Worm (Caenorhabditis elegans) whole organism, L4 larva: Measurements from ENCODE around the gene ZK632.10.

Experiments
- F26F4.8 ChIP-seq: fragments of 200-800 bp; sonication (Bioruptor generic); conservative IDR thresholded peaks from 2 replicates; pipeline ENCODE4 v1.3.6; 2022; ENCODE audit warnings: missing genetic modification characterization, missing compliant biosample characterization
- T20F7.1 ChIP-seq: fragments of 200-800 bp; sonication (Bioruptor generic); optimal IDR thresholded peaks from 2 replicates; lab custom pipeline; 2018; ENCODE audit warnings: mild to moderate bottlenecking, missing genetic modification characterization, missing compliant biosample characterization
- Y48G9A.11 ChIP-seq: fragments of 200-800 bp; sonication (Bioruptor generic); IDR thresholded peaks from 2 replicates; pipeline ENCODE4 v1.3.6; 2022; ENCODE audit warnings: missing genetic modification reagents, missing genetic modification characterization, missing compliant biosample characterization
- aha-1 ChIP-seq: fragments of 150-350 bp; peaks from one replicate; lab custom pipeline; 2014; ENCODE audit warnings: missing biosample characterization, missing genetic modification characterization
- aly-2 ChIP-seq: sonication (generic microtip); optimal IDR thresholded peaks from 2 replicates; lab custom pipeline; 2018; ENCODE audit warnings: missing biosample characterization, missing genetic modification characterization
- ceh-32 ChIP-seq: sonication (generic microtip); optimal IDR thresholded peaks from 2 replicates; lab custom pipeline; 2016; ENCODE audit warnings: mild to moderate bottlenecking, missing genetic modification characterization, missing compliant biosample characterization; ENCODE audit not compliant: poor library complexity
- ceh-44 ChIP-seq: fragments of 200-800 bp; sonication (Bioruptor generic); IDR thresholded peaks from 2 replicates; pipeline ENCODE4 v1.3.6; 2022; ENCODE audit warnings: missing genetic modification reagents, missing genetic modification characterization, missing compliant biosample characterization
- ceh-62 ChIP-seq: sonication (generic microtip); optimal IDR thresholded peaks from 2 replicates; lab custom pipeline; 2017; ENCODE audit warnings: missing biosample characterization, missing genetic modification characterization
- ctbp-1 ChIP-seq: fragments of 200-800 bp; sonication (Bioruptor generic); IDR thresholded peaks from 2 replicates; pipeline ENCODE4 v1.3.6; 2022; ENCODE audit warnings: missing genetic modification reagents, missing genetic modification characterization, missing compliant biosample characterization
- daf-16 ChIP-seq, 3 experiments: sonication (generic microtip); optimal IDR thresholded peaks; 2 replicates each; lab custom pipeline; 2016 to 2017; ENCODE audit warnings: missing genetic modification characterization in 3 of 3, missing genetic modification reagents in 3 of 3, mild to moderate bottlenecking in 2 of 3, missing compliant biosample characterization in 2 of 3, missing biosample characterization in 1 of 3, moderate library complexity in 1 of 3
- dpl-1 ChIP-seq: fragments of 150-350 bp; optimal IDR thresholded peaks from 2 replicates; lab custom pipeline; 2014; ENCODE audit warnings: missing biosample characterization, missing genetic modification reagents, missing genetic modification characterization
- dve-1 ChIP-seq: sonication (generic microtip); optimal IDR thresholded peaks from 2 replicates; lab custom pipeline; 2017; ENCODE audit warnings: antibody characterized with exemption, mild to moderate bottlenecking, missing genetic modification characterization, missing compliant biosample characterization; ENCODE audit not compliant: insufficient read depth
- egl-27 ChIP-seq: sonication (generic microtip); optimal IDR thresholded peaks from 3 replicates; lab custom pipeline; 2017; ENCODE audit warnings: missing biosample characterization, missing genetic modification reagents, missing genetic modification characterization
- hif-1 ChIP-seq, 2 experiments: sonication (generic microtip); optimal IDR thresholded peaks; 2 replicates each; lab custom pipeline; 2016 to 2017; ENCODE audit warnings: missing compliant biosample characterization in 2 of 2, missing genetic modification characterization in 2 of 2, missing genetic modification reagents in 2 of 2, missing genotype in 2 of 2, mild to moderate bottlenecking in 1 of 2
- hlh-11 ChIP-seq: fragments of 200-800 bp; sonication (Bioruptor generic); optimal IDR thresholded peaks from 2 replicates; lab custom pipeline; 2018; ENCODE audit warnings: mild to moderate bottlenecking, missing genetic modification characterization, missing compliant biosample characterization
- jun-1 ChIP-seq: fragments of 150-350 bp; optimal IDR thresholded peaks from 2 replicates; lab custom pipeline; 2014; ENCODE audit warnings: missing biosample characterization, missing genetic modification reagents, missing genetic modification characterization
- lin-1 ChIP-seq: fragments of 200-800 bp; sonication (Bioruptor generic); IDR thresholded peaks from 2 replicates; pipeline ENCODE4 v1.3.6; 2022; ENCODE audit warnings: missing genetic modification reagents, missing genetic modification characterization, missing compliant biosample characterization
- lin-15B ChIP-seq: fragments of 150-350 bp; sonication (generic microtip); optimal IDR thresholded peaks from 3 replicates; lab custom pipeline; 2014; ENCODE audit warnings: missing biosample characterization, missing genetic modification characterization
- lin-29 ChIP-seq: fragments of 200-800 bp; sonication (Bioruptor generic); IDR thresholded peaks from 2 replicates; pipeline ENCODE4 v1.3.6; 2022; ENCODE audit warnings: missing genetic modification reagents, missing genetic modification characterization, missing compliant biosample characterization
- lin-38 ChIP-seq: fragments of 200-800 bp; sonication (Bioruptor generic); IDR thresholded peaks from 2 replicates; pipeline ENCODE4 v1.3.6; 2022; ENCODE audit warnings: missing genetic modification reagents, missing genetic modification characterization, missing compliant biosample characterization
- lsy-2 ChIP-seq, 2 experiments: fragments of 150-350 bp in 1 of 2; sonication (generic microtip) in 1 of 2; optimal IDR thresholded peaks; 2 replicates each; lab custom pipeline; 2014 to 2017; ENCODE audit warnings: missing biosample characterization in 2 of 2, missing genetic modification characterization in 2 of 2
- mdl-1 ChIP-seq, 2 experiments: fragments of 150-350 bp in 1 of 2; sonication (generic microtip) in 1 of 2; optimal IDR thresholded peaks; 2 replicates each; lab custom pipeline; 2014 to 2017; ENCODE audit warnings: missing biosample characterization in 2 of 2, missing genetic modification characterization in 2 of 2
- mdt-29 ChIP-seq: fragments of 200-800 bp; sonication (Bioruptor generic); IDR thresholded peaks from 2 replicates; pipeline ENCODE4 v1.3.6; 2022; ENCODE audit warnings: missing genetic modification reagents, missing genetic modification characterization, missing compliant biosample characterization
- mxl-2 ChIP-seq: fragments of 200-800 bp; sonication (Bioruptor generic); conservative IDR thresholded peaks from 2 replicates; pipeline ENCODE4 v1.3.6; 2022; ENCODE audit warnings: missing genetic modification reagents, missing genetic modification characterization, missing compliant biosample characterization
- nhr-10 ChIP-seq: fragments of 150-350 bp; optimal IDR thresholded peaks from 2 replicates; lab custom pipeline; 2014; ENCODE audit warnings: missing biosample characterization, missing genetic modification characterization
- nhr-237 ChIP-seq: sonication (generic microtip); optimal IDR thresholded peaks from 2 replicates; lab custom pipeline; 2017; ENCODE audit warnings: missing biosample characterization, missing genetic modification characterization
- nhr-25 ChIP-seq: sonication (generic microtip); optimal IDR thresholded peaks from 2 replicates; lab custom pipeline; 2017; ENCODE audit warnings: missing genetic modification characterization, mild to moderate bottlenecking, missing compliant biosample characterization, antibody characterized with exemption, moderate library complexity, borderline replicate concordance; ENCODE audit not compliant: insufficient read depth
- nhr-28 ChIP-seq: fragments of 150-350 bp; optimal IDR thresholded peaks from 2 replicates; lab custom pipeline; 2014; ENCODE audit warnings: missing biosample characterization, missing genetic modification characterization
- nhr-41 ChIP-seq: fragments of 200-800 bp; sonication (Bioruptor generic); IDR thresholded peaks from 2 replicates; pipeline ENCODE4 v1.3.6; 2022; ENCODE audit warnings: missing genetic modification reagents, missing genetic modification characterization, missing compliant biosample characterization
- nhr-42 ChIP-seq: fragments of 200-800 bp; sonication (Bioruptor generic); IDR thresholded peaks from 2 replicates; pipeline ENCODE4 v1.3.6; 2022; ENCODE audit warnings: missing genetic modification characterization, missing compliant biosample characterization
- nhr-6 ChIP-seq: fragments of 150-350 bp; optimal IDR thresholded peaks from 2 replicates; lab custom pipeline; 2014; ENCODE audit warnings: missing biosample characterization, missing genetic modification characterization
- nhr-76 ChIP-seq: fragments of 150-350 bp; optimal IDR thresholded peaks from 2 replicates; lab custom pipeline; 2014; ENCODE audit warnings: missing biosample characterization, missing genetic modification characterization
- pha-4 ChIP-seq, 2 experiments: fragments of 150-350 bp in 1 of 2; fragments of 200-800 bp in 1 of 2; sonication (Bioruptor generic) in 1 of 2; IDR thresholded peaks in 1 of 2; optimal IDR thresholded peaks in 1 of 2; 2 replicates each; pipeline versions ENCODE4 v1.3.6 to Lab custom; 2014 to 2022; ENCODE audit warnings: missing genetic modification characterization in 2 of 2, missing genetic modification reagents in 2 of 2, missing biosample characterization in 1 of 2, missing compliant biosample characterization in 1 of 2
- pqm-1 ChIP-seq: sonication (generic microtip); optimal IDR thresholded peaks from 2 replicates; lab custom pipeline; 2017; ENCODE audit warnings: missing biosample characterization, missing genetic modification characterization
- snpc-1.2 ChIP-seq: fragments of 200-800 bp; sonication (Bioruptor generic); IDR thresholded peaks from 2 replicates; pipeline ENCODE4 v1.3.6; 2022; ENCODE audit warnings: missing genetic modification reagents, missing genetic modification characterization, missing compliant biosample characterization
- tag-97 ChIP-seq: fragments of 200-800 bp; sonication (Bioruptor generic); IDR thresholded peaks from 2 replicates; pipeline ENCODE4 v1.3.6; 2022; ENCODE audit warnings: missing genetic modification characterization, missing compliant biosample characterization
- unc-130 ChIP-seq: sonication (generic microtip); optimal IDR thresholded peaks from 2 replicates; lab custom pipeline; 2016; ENCODE audit warnings: missing genetic modification reagents, missing genetic modification characterization, missing compliant biosample characterization
- unc-39 ChIP-seq: sonication (generic microtip); optimal IDR thresholded peaks from 2 replicates; lab custom pipeline; 2017; ENCODE audit warnings: missing biosample characterization, missing genetic modification characterization
- zfp-2 ChIP-seq: sonication (generic microtip); optimal IDR thresholded peaks from 2 replicates; lab custom pipeline; 2016; ENCODE audit warnings: mild to moderate bottlenecking, missing genetic modification characterization, missing compliant biosample characterization
- ztf-11 ChIP-seq: fragments of 150-350 bp; optimal IDR thresholded peaks from 2 replicates; lab custom pipeline; 2014; ENCODE audit warnings: missing biosample characterization, missing genetic modification characterization

Gene ZK632.10

DNA sequence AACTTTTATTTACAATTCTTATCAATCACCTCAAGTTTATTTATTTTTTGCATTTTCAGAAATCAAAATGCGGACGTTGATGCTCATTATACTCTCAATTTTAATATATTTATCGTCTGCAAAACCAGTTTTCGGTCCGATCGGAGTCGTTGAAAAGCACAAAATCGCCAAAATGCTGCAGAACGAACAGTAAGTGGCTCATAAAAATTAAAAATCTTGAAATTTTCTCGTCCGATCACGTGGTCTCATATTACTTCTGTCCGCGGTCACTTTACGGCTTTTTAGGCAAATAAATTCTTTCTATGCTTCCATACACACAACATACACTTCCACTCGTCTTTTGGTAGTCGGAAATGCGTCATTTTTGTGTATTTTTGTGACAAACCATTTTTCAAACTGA is 16.2 kb upstream of the ZK632.10 start, which contains the start of gene K11H3.5:
Gene K11H3.5 (plus strand): TSS at position 54 of the 400 bp plus-strand sequence.
- no peak for TF ChIP-seq daf-16 (GFP tag; optimal IDR thresholded peaks at IDR 0.05; lab: Kevin White, UChicago)
- peak; percentile 2 for TF ChIP-seq daf-16 (tag; optimal IDR thresholded peaks at IDR 0.05; lab: Kevin White, UChicago)
- TF ChIP-seq nhr-28 (tag; lab: Kevin White, UChicago), result peak; percentile 35
- TF ChIP-seq aha-1 (tag; lab: Kevin White, UChicago), result peak; percentile 68
- no peak for TF ChIP-seq nhr-76
- TF ChIP-seq, all 104 proteins: peak for 3

DNA sequence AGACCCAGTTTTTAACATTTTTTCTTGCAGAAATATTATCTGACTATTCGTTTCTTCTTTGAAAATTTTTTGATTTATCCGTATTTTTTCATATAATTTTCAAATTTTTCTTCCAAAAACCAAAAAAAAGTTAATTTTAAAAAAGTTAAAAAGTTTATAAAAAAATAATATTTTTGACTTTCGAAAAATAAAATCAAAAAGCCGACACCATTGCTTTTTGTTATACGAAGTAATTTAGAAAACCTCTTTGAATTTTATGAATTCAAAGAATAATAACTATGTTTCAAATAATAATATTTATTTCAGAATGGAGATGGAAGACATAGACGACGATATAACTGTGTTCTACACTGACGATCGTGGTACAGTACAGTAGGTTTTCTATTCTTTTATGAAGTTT is 7.4 kb upstream of the ZK632.10 start, which contains the start of gene K11H3.8:
Gene K11H3.8 (plus strand): TSS at position 301 of the 400 bp plus-strand sequence.
- TF ChIP-seq F26F4.8 (GFP tag; lab: Robert Waterston, UW), result no peak
- TF ChIP-seq ceh-32 (tag; lab: Kevin White, UChicago), result no peak
- TF ChIP-seq T20F7.1 (GFP tag; lab: Kevin White, UChicago), result no peak
- no peak for TF ChIP-seq hlh-11
- TF ChIP-seq unc-39, result no peak
- no peak for TF ChIP-seq ceh-44 (GFP tag; lab: Robert Waterston, UW)
- TF ChIP-seq nhr-25, result no peak
- no peak for TF ChIP-seq dve-1 (tag; lab: Kevin White, UChicago)
- no peak for TF ChIP-seq pqm-1 (tag; lab: Kevin White, UChicago)
- TF ChIP-seq Y48G9A.11, result no peak
- TF ChIP-seq jun-1 (tag; lab: Kevin White, UChicago), result no peak
- TF ChIP-seq nhr-10, result no peak
- TF ChIP-seq lin-1 (GFP tag; lab: Robert Waterston, UW), result no peak
- no peak for TF ChIP-seq ctbp-1 (GFP tag; lab: Robert Waterston, UW)
- TF ChIP-seq mdl-1 (tag; optimal IDR thresholded peaks at IDR 0.05; lab: Kevin White, UChicago), result no peak
- TF ChIP-seq tag-97 (GFP tag; lab: Robert Waterston, UW), result no peak
- no peak for TF ChIP-seq egl-27 (tag; lab: Kevin White, UChicago)
- TF ChIP-seq mdt-29 (GFP tag; lab: Robert Waterston, UW), result no peak

DNA sequence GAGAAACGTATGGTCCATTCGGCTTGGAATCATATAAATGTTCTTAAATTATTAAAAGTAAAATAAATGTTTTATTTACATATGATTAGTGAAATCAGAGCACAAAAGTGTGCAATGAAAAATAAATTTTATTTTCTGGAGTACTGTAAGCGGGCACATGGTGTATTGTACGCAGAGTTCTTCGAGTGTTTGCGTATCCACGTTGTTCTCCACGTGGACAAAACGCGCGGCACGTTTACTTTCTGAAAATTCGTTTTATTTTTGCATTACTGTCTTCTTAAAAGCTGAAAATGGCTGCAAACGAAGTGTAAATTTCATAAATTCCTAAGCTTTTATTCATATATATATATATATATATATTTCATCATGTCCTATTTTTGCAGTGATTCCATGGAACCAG is 5.0 kb upstream of the ZK632.10 start:
- TF ChIP-seq nhr-237 (tag; lab: Kevin White, UChicago), result no peak
- peak; percentile 42 for TF ChIP-seq lin-38 (GFP tag; lab: Robert Waterston, UW)
- TF ChIP-seq T20F7.1 (GFP tag; lab: Kevin White, UChicago), result no peak
- no peak for TF ChIP-seq lin-15B (tag; lab: Kevin White, UChicago)
- TF ChIP-seq unc-130, result peak; percentile 2
- no peak for TF ChIP-seq hif-1 (tag; optimal IDR thresholded peaks at IDR 0.05; lab: Kevin White, UChicago)
- TF ChIP-seq Y48G9A.11, result no peak
- TF ChIP-seq pqm-1 (tag; lab: Kevin White, UChicago), result no peak
- no peak for TF ChIP-seq snpc-1.2 (GFP tag; lab: Robert Waterston, UW)
- no peak for TF ChIP-seq dve-1 (tag; lab: Kevin White, UChicago)
- TF ChIP-seq zfp-2 (tag; lab: Kevin White, UChicago), result no peak
- TF ChIP-seq nhr-42 (GFP tag; lab: Robert Waterston, UW), result no peak
- no peak for TF ChIP-seq mdt-29 (GFP tag; lab: Robert Waterston, UW)
- TF ChIP-seq lin-29 (GFP tag; lab: Robert Waterston, UW), result no peak
- TF ChIP-seq aly-2 (tag; lab: Kevin White, UChicago), result no peak

DNA sequence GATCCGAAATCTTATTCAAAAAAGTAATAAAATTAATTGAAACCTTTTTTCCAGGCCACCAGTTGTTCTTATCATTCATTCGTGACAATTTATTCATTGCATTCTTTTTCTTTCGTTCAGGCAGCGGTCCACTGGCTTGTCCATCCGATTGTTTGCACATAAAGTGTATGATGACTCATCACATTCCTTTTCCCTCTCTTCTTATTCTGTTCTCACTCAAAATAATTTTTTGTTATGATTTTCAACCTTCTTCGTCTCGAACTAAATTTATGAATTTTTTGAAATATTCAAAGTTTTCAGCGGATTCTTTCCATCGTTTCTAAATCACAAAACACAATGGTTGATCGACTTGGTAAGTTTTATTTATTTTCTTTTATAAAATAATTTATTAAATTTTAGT is 3.0 kb upstream of the ZK632.10 start, which contains the start of gene ZK632.12:
Gene ZK632.12 (plus strand): TSS at position 301 of the 400 bp plus-strand sequence.
- TF ChIP-seq ceh-62 (tag; lab: Kevin White, UChicago) (no peak), dve-1 (tag; lab: Kevin White, UChicago) (peak; percentile 19), dpl-1 (GFP tag; lab: Kevin White, UChicago) (no peak), nhr-6 (tag; lab: Kevin White, UChicago) (peak; percentile 48), lsy-2 (tag; optimal IDR thresholded peaks at IDR 0.05; lab: Kevin White, UChicago) (peak in 1 of 2 experiments; percentile 15), mxl-2 (GFP tag; lab: Robert Waterston, UW) (no peak), ztf-11 (tag; lab: Kevin White, UChicago) (no peak), aha-1 (tag; lab: Kevin White, UChicago) (peak; percentile 33), nhr-28 (tag; lab: Kevin White, UChicago) (no peak), pha-4 (GFP tag; IDR thresholded peaks at IDR 0.05; lab: Robert Waterston, UW) (no peak), pha-4 (tag; optimal IDR thresholded peaks at IDR 0.05; lab: Kevin White, UChicago) (peak; percentile 20), nhr-41 (GFP tag; lab: Robert Waterston, UW) (no peak)
- TF ChIP-seq, all 104 proteins: peak for 5
